Worm (Caenorhabditis elegans): ENCODE measurements around the gene ZC317.2.

The ZC317.2 gene

DNA sequence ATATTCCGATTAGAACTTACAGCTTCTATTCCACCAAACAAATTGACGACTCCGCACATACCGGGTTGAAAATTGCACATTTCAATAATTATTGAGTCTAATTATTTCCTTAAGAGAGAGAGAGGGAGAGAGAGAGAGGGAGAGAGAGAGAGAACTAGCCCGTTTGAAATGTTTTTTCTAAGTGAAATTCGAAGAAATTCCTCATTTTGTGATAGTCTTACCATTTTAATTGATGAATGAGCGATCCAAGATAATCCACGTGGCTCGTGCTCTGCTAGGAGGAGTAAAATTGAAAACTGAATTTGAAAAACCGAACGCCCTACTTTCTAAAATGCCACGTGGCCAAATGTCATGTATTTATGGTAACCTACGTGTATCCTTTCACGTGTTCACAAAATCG lies 27.4 kb upstream of the ZC317.2 start, which contains the start of gene F08F3.8:
Gene F08F3.8, minus strand, starts transcription at position 101 of the 400 bp plus-strand sequence.
- TF ChIP-seq drap-1 (GFP tag; optimal IDR thresholded peaks at IDR 0.05) (no peak), lin-13 (tag; optimal IDR thresholded peaks at IDR 0.05) (no peak), unc-39 (tag; optimal IDR thresholded peaks at IDR 0.05) (no peak), zip-8 (tag; optimal IDR thresholded peaks at IDR 0.05) (no peak), elt-1 (tag; optimal IDR thresholded peaks at IDR 0.05; ENCODE audit: borderline replicate concordance, insufficient read depth) (no peak), ceh-43 (GFP tag; optimal IDR thresholded peaks at IDR 0.05) (no peak), tbx-8 (GFP tag; optimal IDR thresholded peaks at IDR 0.05) (no peak), M03D4.4 (tag; optimal IDR thresholded peaks at IDR 0.05) (no peak), pha-4 (tag; optimal IDR thresholded peaks at IDR 0.05) (no peak), flh-1 (GFP tag; optimal IDR thresholded peaks at IDR 0.05) (no peak)

DNA sequence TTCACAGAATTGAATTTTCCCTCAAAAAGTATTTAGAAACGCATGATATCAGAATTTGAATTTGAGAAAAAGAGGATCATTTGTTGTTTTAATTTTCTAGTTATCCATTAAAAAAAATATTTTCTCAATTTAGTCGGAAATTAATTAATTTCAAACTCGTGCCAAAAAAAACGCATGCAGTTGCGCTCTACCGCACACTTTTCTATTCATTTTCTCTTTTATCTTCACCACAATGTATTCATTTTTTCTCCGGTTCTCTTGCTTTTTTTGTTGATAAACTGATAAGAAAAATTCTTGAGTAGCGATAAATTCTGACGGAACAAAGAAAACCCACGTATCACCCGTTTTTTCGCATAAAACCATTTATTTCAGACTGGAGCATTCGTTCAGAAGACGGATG lies 26.9 kb upstream of the ZC317.2 start, which contains the start of gene acl-6:
Gene acl-6, plus strand, starts transcription at position 367 of the 400 bp plus-strand sequence.
- TF ChIP-seq flh-1 (GFP tag; optimal IDR thresholded peaks at IDR 0.05) (no peak), lsy-2 (tag; optimal IDR thresholded peaks at IDR 0.05) (no peak), nhr-237 (tag; optimal IDR thresholded peaks at IDR 0.05) (no peak)

DNA sequence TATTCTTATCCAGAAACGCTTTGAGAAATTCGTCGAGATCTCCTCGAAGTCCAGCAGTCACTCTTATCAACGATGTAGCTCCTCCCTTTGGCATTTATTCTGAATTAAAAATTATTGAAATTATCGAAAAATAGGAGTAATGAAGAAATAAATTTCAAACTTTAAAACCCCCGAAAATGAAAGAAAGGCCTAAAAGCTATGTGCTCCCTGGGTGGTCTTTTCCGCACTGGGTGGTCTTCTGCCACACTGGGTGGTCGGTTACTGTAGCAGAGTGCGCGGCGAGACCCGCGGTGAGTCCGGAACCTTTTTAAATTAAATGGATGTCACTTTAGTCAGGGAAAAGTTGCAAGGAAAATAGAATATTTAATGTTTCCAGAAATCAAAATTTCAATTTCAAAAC lies 20.8 kb upstream of the ZC317.2 start, which contains the start of gene snpc-1.3:
Gene snpc-1.3, minus strand, starts transcription at position 101 of the 400 bp plus-strand sequence.
- TF ChIP-seq sptf-1 (tag; optimal IDR thresholded peaks at IDR 0.05) (no peak), ztf-11 (tag; optimal IDR thresholded peaks at IDR 0.05) (no peak)

DNA sequence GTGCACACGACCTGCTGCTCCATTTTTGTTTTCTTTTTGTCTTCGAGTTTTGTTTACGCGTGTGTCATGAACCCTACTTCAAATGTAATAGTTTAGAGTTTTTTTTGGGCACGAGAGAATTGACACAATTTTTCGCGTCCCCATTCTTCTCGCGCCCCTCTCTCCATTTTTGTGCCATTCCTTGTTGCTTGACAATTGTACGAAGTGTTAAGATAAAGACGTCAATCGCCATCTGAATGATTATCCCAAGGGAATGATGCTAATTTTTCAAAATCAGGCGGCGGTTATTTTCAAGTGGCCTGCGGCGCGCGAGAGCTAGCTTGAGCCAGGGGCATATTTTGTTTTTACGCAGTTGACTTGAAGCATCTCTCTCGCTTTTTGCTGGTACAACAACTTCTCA lies 17.5 kb upstream of the ZC317.2 start:
- TF ChIP-seq nhr-76 (tag; optimal IDR thresholded peaks at IDR 0.05), result no peak
- TF ChIP-seq zip-8 (tag; optimal IDR thresholded peaks at IDR 0.05), result no peak

DNA sequence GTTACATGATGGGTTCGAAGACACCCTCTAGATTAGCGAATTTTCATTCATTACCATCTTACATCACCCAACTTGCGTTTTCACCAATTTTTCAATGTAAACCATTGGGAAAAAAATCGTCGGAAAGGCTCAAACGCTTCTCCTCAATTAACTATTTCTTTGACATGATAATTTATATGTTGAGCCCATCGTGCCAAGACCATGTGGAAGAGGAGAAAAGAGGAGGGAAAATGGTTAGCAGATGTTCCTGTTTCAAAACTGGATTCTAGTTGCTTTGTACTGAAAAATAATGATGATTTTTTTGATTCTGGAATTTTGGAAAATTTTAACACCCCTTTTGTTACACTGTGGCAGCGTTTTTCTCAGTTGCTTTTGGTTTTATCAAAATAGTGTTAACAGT lies 15.9 kb upstream of the ZC317.2 start:
- TF ChIP-seq lin-32 (GFP tag; optimal IDR thresholded peaks at IDR 0.05) (no peak), mab-5 (tag; optimal IDR thresholded peaks at IDR 0.05) (no peak), lsy-2 (tag; optimal IDR thresholded peaks at IDR 0.05) (no peak), pha-4 (tag; optimal IDR thresholded peaks at IDR 0.05) (no peak), ceh-43 (GFP tag; optimal IDR thresholded peaks at IDR 0.05) (no peak), ceh-39 (tag; optimal IDR thresholded peaks at IDR 0.05) (no peak), nhr-76 (tag; optimal IDR thresholded peaks at IDR 0.05) (no peak), M03D4.4 (tag; optimal IDR thresholded peaks at IDR 0.05) (no peak)

DNA sequence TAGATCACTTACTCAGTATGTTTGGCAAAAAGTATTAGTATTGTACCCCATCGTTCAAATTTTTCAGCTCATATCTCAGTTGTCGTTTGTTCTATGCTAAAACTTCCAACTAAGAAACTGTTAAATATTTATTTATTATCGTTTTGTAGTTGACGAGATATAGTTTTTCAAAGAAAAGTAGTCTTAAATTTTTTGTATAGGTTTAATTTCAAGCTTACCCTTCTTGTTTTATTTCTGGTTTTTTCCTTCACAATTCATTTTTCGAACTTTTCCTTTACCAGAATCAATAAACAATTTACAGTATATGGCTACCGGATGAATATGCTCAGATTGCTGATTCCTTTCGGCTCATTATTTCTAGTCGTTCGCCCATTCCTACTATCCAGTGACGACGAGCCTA lies 14.1 kb upstream of the ZC317.2 start, which contains the start of gene F08F3.1:
Gene F08F3.1, plus strand, starts transcription at position 301 of the 400 bp plus-strand sequence.
- no peak for TF ChIP-seq mep-1 (tag; optimal IDR thresholded peaks at IDR 0.05)
- TF ChIP-seq ceh-43 (GFP tag; optimal IDR thresholded peaks at IDR 0.05), result no peak
- no peak for TF ChIP-seq blmp-1 (tag; optimal IDR thresholded peaks at IDR 0.05)
- TF ChIP-seq nhr-76 (tag; optimal IDR thresholded peaks at IDR 0.05), result no peak
- TF ChIP-seq snpc-4 (tag; optimal IDR thresholded peaks at IDR 0.05), result no peak
- no peak for TF ChIP-seq unc-62 (GFP tag; optimal IDR thresholded peaks at IDR 0.05)
- TF ChIP-seq mls-2 (tag; optimal IDR thresholded peaks at IDR 0.05), result no peak
- TF ChIP-seq nhr-12 (tag; optimal IDR thresholded peaks at IDR 0.05), result no peak
- no peak for TF ChIP-seq elt-1 (tag; optimal IDR thresholded peaks at IDR 0.05; ENCODE audit: borderline replicate concordance, insufficient read depth)
- no peak for TF ChIP-seq elt-3 (tag; optimal IDR thresholded peaks at IDR 0.05)
- TF ChIP-seq pha-4 (tag; optimal IDR thresholded peaks at IDR 0.05), result no peak
- no peak for TF ChIP-seq lsy-2 (tag; optimal IDR thresholded peaks at IDR 0.05)
- no peak for TF ChIP-seq nhr-237 (tag; optimal IDR thresholded peaks at IDR 0.05)
- no peak for TF ChIP-seq unc-39 (tag; optimal IDR thresholded peaks at IDR 0.05)
- TF ChIP-seq lin-13 (tag; optimal IDR thresholded peaks at IDR 0.05), result no peak
- TF ChIP-seq flh-1 (GFP tag; optimal IDR thresholded peaks at IDR 0.05), result no peak
- TF ChIP-seq mab-5 (tag; optimal IDR thresholded peaks at IDR 0.05), result no peak
- TF ChIP-seq ceh-39 (tag; optimal IDR thresholded peaks at IDR 0.05), result no peak
- TF ChIP-seq M03D4.4 (tag; optimal IDR thresholded peaks at IDR 0.05), result no peak
- TF ChIP-seq nhr-2 (tag; optimal IDR thresholded peaks at IDR 0.05), result no peak

DNA sequence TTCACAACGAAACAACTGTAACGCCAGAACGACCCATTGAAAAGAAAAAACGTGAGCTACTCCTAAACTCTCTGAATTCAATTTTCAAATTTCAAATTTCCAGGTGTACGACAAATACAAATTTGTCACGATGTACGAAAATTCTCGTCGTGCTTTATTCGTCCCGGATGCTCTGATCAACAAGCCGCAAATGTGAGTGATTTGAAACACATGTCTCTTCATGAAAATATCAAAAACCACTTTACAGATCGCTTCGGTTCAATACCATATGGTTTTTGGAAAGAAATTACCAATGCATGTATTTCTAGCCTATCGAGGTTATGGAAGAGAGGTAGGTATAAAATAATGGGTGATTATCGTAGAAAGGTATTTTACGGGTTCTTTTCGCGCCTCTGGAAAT lies 12.8 kb upstream of the ZC317.2 start:
- TF ChIP-seq cnd-1 (tag; optimal IDR thresholded peaks at IDR 0.05) (no peak), mab-5 (tag; optimal IDR thresholded peaks at IDR 0.05) (no peak), flh-1 (GFP tag; optimal IDR thresholded peaks at IDR 0.05) (no peak), lin-32 (GFP tag; optimal IDR thresholded peaks at IDR 0.05) (no peak), unc-62 (GFP tag; optimal IDR thresholded peaks at IDR 0.05) (no peak), mls-2 (tag; optimal IDR thresholded peaks at IDR 0.05) (no peak), mep-1 (tag; optimal IDR thresholded peaks at IDR 0.05) (no peak)
